Fruit fly (Drosophila melanogaster): ENCODE results near the gene mid.
A peak's percentile ranks its signal among the peaks of the same experiment; 100 is the strongest.

The mid gene

dm6 chr2L:5476699-5477098, 15.3 kb downstream of the mid start (continued):
- TF ChIP-seq CG17612 (GFP tag; IDR thresholded peaks at IDR 0.05) (peak; percentile 63), CG17829 (tag; optimal IDR thresholded peaks at IDR 0.05) (peak; percentile 83), BEAF-32 (GFP tag; optimal IDR thresholded peaks at IDR 0.05) (no peak), lmd (GFP tag; IDR thresholded peaks at IDR 0.05) (peak; percentile 81), ind (GFP tag; optimal IDR thresholded peaks at IDR 0.05) (peak; percentile 63), CG8924 (tag; optimal IDR thresholded peaks at IDR 0.05) (peak; percentile 80), inv (GFP tag; IDR thresholded peaks at IDR 0.05; ENCODE audit: partially characterized antibody) (no peak), oc (tag; optimal IDR thresholded peaks at IDR 0.05) (peak; percentile 88), CG2199 (GFP tag; IDR thresholded peaks at IDR 0.05) (peak; percentile 83; the same call in 2 of the 3 replicates), CG9876 (GFP tag; optimal IDR thresholded peaks at IDR 0.05) (peak; percentile 86), pb (GFP tag; optimal IDR thresholded peaks at IDR 0.05) (peak; percentile 79), Dfd (GFP tag; optimal IDR thresholded peaks at IDR 0.05) (no peak), ken (GFP tag; IDR thresholded peaks at IDR 0.05) (peak; percentile 88), lab (GFP tag; optimal IDR thresholded peaks at IDR 0.05) (peak; percentile 70), Fer1 (GFP tag; optimal IDR thresholded peaks at IDR 0.05) (no peak), TFAM (GFP tag; optimal IDR thresholded peaks at IDR 0.05) (peak; percentile 19), toy (GFP tag; IDR thresholded peaks at IDR 0.05) (no peak), vfl (GFP tag; optimal IDR thresholded peaks at IDR 0.05) (peak; percentile 68), CG14860 (GFP tag; IDR thresholded peaks at IDR 0.05; ENCODE audit: partially characterized antibody) (no peak), CG15073 (GFP tag; optimal IDR thresholded peaks at IDR 0.05) (peak; percentile 57), CG10565 (GFP tag; optimal IDR thresholded peaks at IDR 0.05) (peak; percentile 36), Hr78 (GFP tag; optimal IDR thresholded peaks at IDR 0.05) (peak in 1 of 2 experiments; percentile 41), HLH4C (GFP tag; IDR thresholded peaks at IDR 0.05; ENCODE audit: partially characterized antibody) (no peak), Hr39 (optimal IDR thresholded peaks at IDR 0.05) (no peak), gce (GFP tag; IDR thresholded peaks at IDR 0.05) (peak; percentile 75; the same call in 2 of the 3 replicates), jing (GFP tag; optimal IDR thresholded peaks at IDR 0.05) (peak; percentile 84), sens-2 (GFP tag; IDR thresholded peaks at IDR 0.05) (peak; percentile 92), pnt (GFP tag; optimal IDR thresholded peaks at IDR 0.05) (peak; percentile 96), gsb (GFP tag; IDR thresholded peaks at IDR 0.05) (peak; percentile 41; the same call in 1 of the 2 replicates), CG33213 (GFP tag; optimal IDR thresholded peaks at IDR 0.05) (peak; percentile 79), ftz-f1 (GFP tag; optimal IDR thresholded peaks at IDR 0.05) (no peak), sna (GFP tag; IDR thresholded peaks at IDR 0.05; ENCODE audit: partially characterized antibody) (no peak), CG4617 (GFP tag; optimal IDR thresholded peaks at IDR 0.05; ENCODE audit: borderline replicate concordance) (peak; percentile 69), Xbp1 (GFP tag; optimal IDR thresholded peaks at IDR 0.05) (peak; percentile 77), CG11696 (GFP tag; IDR thresholded peaks at IDR 0.05) (peak; percentile 68; the same call in 1 of the 2 replicates), CG1832 (GFP tag; optimal IDR thresholded peaks at IDR 0.05) (no peak), emc (GFP tag; optimal IDR thresholded peaks at IDR 0.05) (peak; percentile 45), CG3838 (GFP tag; optimal IDR thresholded peaks at IDR 0.05) (peak; percentile 16), br (optimal IDR thresholded peaks at IDR 0.05) (no peak), Mrtf (GFP tag; IDR thresholded peaks at IDR 0.05) (peak; percentile 66; the same call in 2 of the 3 replicates), CG12071 (GFP tag; optimal IDR thresholded peaks at IDR 0.05) (peak; percentile 56), CG13775 (GFP tag; optimal IDR thresholded peaks at IDR 0.05) (peak; percentile 76), gro (GFP tag; optimal IDR thresholded peaks at IDR 0.05) (peak; percentile 55), eve (GFP tag; optimal IDR thresholded peaks at IDR 0.05) (peak in 1 of 2 experiments; percentile 89), wor (GFP tag; IDR thresholded peaks at IDR 0.05) (peak; percentile 66), z (GFP tag; IDR thresholded peaks at IDR 0.05) (peak; percentile 64; the same call in 2 of the 3 replicates), danr (GFP tag; IDR thresholded peaks at IDR 0.05) (peak; percentile 72), CG5180 (GFP tag; optimal IDR thresholded peaks at IDR 0.05) (peak; percentile 65), Oaz (GFP tag; IDR thresholded peaks at IDR 0.05) (peak; percentile 64), CG7271 (tag; optimal IDR thresholded peaks at IDR 0.05) (no peak), CG12942 (GFP tag; optimal IDR thresholded peaks at IDR 0.05) (peak; percentile 68), bab2 (GFP tag; optimal IDR thresholded peaks at IDR 0.05) (peak; percentile 76)

Data from whole organism, embryonic.